Worm (Caenorhabditis elegans) whole organism, early embryonic: ENCODE results near the gene tpst-2.

Source experiments
- B0310.2 ChIP-seq: sonication (generic microtip); optimal IDR thresholded peaks from 2 replicates; lab custom pipeline; 2016; ENCODE audit warnings: mild to moderate bottlenecking, missing genetic modification characterization, missing compliant biosample characterization
- F13C5.2 ChIP-seq: sonication (generic microtip); optimal IDR thresholded peaks from 2 replicates; lab custom pipeline; 2017; ENCODE audit warnings: mild to moderate bottlenecking, missing genetic modification characterization, inconsistent platforms, missing compliant biosample characterization
- aly-1 ChIP-seq: sonication (generic microtip); optimal IDR thresholded peaks from 2 replicates; lab custom pipeline; 2016; ENCODE audit warnings: missing genetic modification characterization, missing compliant biosample characterization
- ama-1 ChIP-seq: fragments of 150-350 bp; optimal IDR thresholded peaks from 2 replicates; lab custom pipeline; 2014
- ceh-13 ChIP-seq: fragments of 200-800 bp; sonication (Bioruptor generic); optimal IDR thresholded peaks from 2 replicates; lab custom pipeline; 2018; ENCODE audit warnings: mild to moderate bottlenecking, missing genetic modification characterization, missing compliant biosample characterization
- ceh-36 ChIP-seq: sonication (generic microtip); optimal IDR thresholded peaks from 2 replicates; lab custom pipeline; 2016; ENCODE audit warnings: missing genetic modification characterization, inconsistent platforms, missing compliant biosample characterization
- ets-7 ChIP-seq: sonication (generic microtip); optimal IDR thresholded peaks from 2 replicates; lab custom pipeline; 2016; ENCODE audit warnings: missing genotype, missing genetic modification characterization, missing compliant biosample characterization
- flt-1 ChIP-seq: fragments of 200-800 bp; sonication (Bioruptor generic); IDR thresholded peaks from 2 replicates; pipeline ENCODE4 v1.3.6; 2022; ENCODE audit warnings: missing genetic modification characterization, missing compliant biosample characterization
- hmbx-1 ChIP-seq: sonication (generic microtip); optimal IDR thresholded peaks from 2 replicates; lab custom pipeline; 2016; ENCODE audit warnings: mild to moderate bottlenecking, missing genetic modification characterization, missing compliant biosample characterization
- hmg-4 ChIP-seq: fragments of 200-800 bp; sonication (Bioruptor generic); optimal IDR thresholded peaks from 2 replicates; lab custom pipeline; 2018; ENCODE audit warnings: mild to moderate bottlenecking, missing genetic modification characterization, missing compliant biosample characterization
- hnd-1 ChIP-seq: sonication (generic microtip); optimal IDR thresholded peaks from 2 replicates; lab custom pipeline; 2016; ENCODE audit warnings: missing genetic modification characterization, missing compliant biosample characterization
- pes-1 ChIP-seq: fragments of 200-800 bp; sonication (Bioruptor generic); IDR thresholded peaks from 2 replicates; pipeline ENCODE4 v1.3.6; 2022; ENCODE audit warnings: missing genetic modification reagents, missing genetic modification characterization, missing compliant biosample characterization
- scrt-1 ChIP-seq: fragments of 200-800 bp; sonication (Bioruptor generic); IDR thresholded peaks from 2 replicates; pipeline ENCODE4 v1.3.6; 2022; ENCODE audit warnings: missing genetic modification characterization, missing compliant biosample characterization
- sea-1 ChIP-seq: fragments of 200-800 bp; sonication (Bioruptor generic); conservative IDR thresholded peaks from 2 replicates; pipeline ENCODE4 v1.3.6; 2022; ENCODE audit warnings: missing genetic modification characterization, missing compliant biosample characterization
- tbx-11 ChIP-seq: fragments of 200-800 bp; sonication (Bioruptor generic); IDR thresholded peaks from 2 replicates; pipeline ENCODE4 v1.3.6; 2022; ENCODE audit warnings: missing genetic modification characterization, missing compliant biosample characterization
- tbx-37 ChIP-seq: fragments of 200-800 bp; sonication (Bioruptor generic); conservative IDR thresholded peaks from 2 replicates; pipeline ENCODE4 v1.3.6; 2022; ENCODE audit warnings: missing genetic modification reagents, missing genetic modification characterization, missing compliant biosample characterization
- tra-4 ChIP-seq: sonication (generic microtip); optimal IDR thresholded peaks from 2 replicates; lab custom pipeline; 2017; ENCODE audit warnings: missing genetic modification characterization, missing compliant biosample characterization

The tpst-2 gene

DNA sequence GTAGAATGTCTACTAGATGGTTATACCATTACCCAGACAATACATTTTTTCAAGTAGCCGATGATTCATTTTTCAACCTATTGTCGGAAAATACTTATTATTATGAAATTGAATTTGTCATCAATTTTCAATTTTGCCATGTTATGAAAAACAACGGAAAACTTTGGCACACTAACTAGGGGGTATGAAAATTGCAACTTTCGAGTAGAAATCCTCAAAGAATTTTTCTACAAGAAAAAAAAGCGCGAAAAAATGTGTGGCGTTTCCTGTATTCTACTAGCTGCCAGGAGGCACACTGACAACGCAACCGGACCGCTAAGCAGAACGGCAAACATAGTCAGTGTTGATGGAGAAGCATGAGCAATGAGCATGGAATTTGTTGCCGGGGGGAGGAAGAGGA, 16.7 kb upstream of the tpst-2 start:
- TF ChIP-seq ets-7 (tag; lab: Kevin White, UChicago) (no peak), hmg-4 (GFP tag; lab: Kevin White, UChicago) (no peak), ceh-36 (tag; lab: Kevin White, UChicago) (no peak), sea-1 (GFP tag; lab: Robert Waterston, UW) (no peak), tra-4 (no peak), scrt-1 (GFP tag; lab: Robert Waterston, UW) (no peak), hmbx-1 (tag; lab: Kevin White, UChicago) (no peak), aly-1 (tag; lab: Kevin White, UChicago) (no peak), tbx-11 (GFP tag; lab: Robert Waterston, UW) (no peak), pes-1 (GFP tag; lab: Robert Waterston, UW) (no peak), F13C5.2 (tag; lab: Kevin White, UChicago) (no peak), B0310.2 (tag; lab: Kevin White, UChicago) (no peak), ceh-13 (GFP tag; lab: Kevin White, UChicago) (no peak), hnd-1 (tag; lab: Kevin White, UChicago) (no peak)

DNA sequence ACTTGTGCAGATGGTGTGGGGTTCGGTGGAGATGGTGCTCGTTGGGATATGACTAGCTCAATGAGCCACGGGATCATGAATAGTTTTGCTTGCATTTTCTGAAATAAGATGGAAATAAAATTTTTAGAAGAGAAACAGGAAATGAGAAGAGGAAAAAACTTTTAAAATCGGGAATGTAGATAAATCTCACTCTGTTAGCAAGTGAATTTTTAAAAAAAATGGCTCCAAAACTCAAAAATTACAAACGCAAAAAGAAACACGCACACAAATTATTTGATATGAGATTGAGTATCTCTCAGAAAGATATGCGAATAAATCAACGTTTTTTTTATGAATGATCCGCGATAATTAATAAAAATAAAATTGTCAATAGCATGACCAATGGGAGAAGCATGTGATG, 13.1 kb upstream of the tpst-2 start, which contains the start of gene T17H7.7:
T17H7.7 (minus strand) TSS at position 101 of the 400 bp plus-strand sequence.
- no peak for TF ChIP-seq flt-1 (GFP tag; lab: Robert Waterston, UW)
- TF ChIP-seq hnd-1 (tag; lab: Kevin White, UChicago): no peak
- TF ChIP-seq ceh-36 (tag; lab: Kevin White, UChicago): no peak

ce11 chrIII:759675-760074, 11.4 kb upstream of the tpst-2 start:
- TF ChIP-seq ets-7 (tag; lab: Kevin White, UChicago) (no peak), hmbx-1 (tag; lab: Kevin White, UChicago) (no peak), B0310.2 (tag; lab: Kevin White, UChicago) (no peak), ceh-13 (GFP tag; lab: Kevin White, UChicago) (no peak), pes-1 (GFP tag; lab: Robert Waterston, UW) (no peak), tbx-37 (GFP tag; lab: Robert Waterston, UW) (no peak), sea-1 (GFP tag; lab: Robert Waterston, UW) (no peak), ceh-36 (tag; lab: Kevin White, UChicago) (no peak), scrt-1 (GFP tag; lab: Robert Waterston, UW) (no peak), aly-1 (tag; lab: Kevin White, UChicago) (no peak), flt-1 (GFP tag; lab: Robert Waterston, UW) (no peak), ama-1 (lab: Kevin White, UChicago) (no peak), tra-4 (no peak), hnd-1 (tag; lab: Kevin White, UChicago) (no peak), F13C5.2 (tag; lab: Kevin White, UChicago) (no peak), hmg-4 (GFP tag; lab: Kevin White, UChicago) (no peak)

ce11 chrIII:761476-761875, 9.6 kb upstream of the tpst-2 start, which contains the start of gene nlp-52:
Gene nlp-52 (plus strand): TSS chrIII:761776.
- TF ChIP-seq hmg-4 (GFP tag; lab: Kevin White, UChicago) (no peak), flt-1 (GFP tag; lab: Robert Waterston, UW) (no peak), tbx-11 (GFP tag; lab: Robert Waterston, UW) (no peak), tbx-37 (GFP tag; lab: Robert Waterston, UW) (no peak), ama-1 (lab: Kevin White, UChicago) (no peak), tra-4 (no peak), hmbx-1 (tag; lab: Kevin White, UChicago) (no peak), B0310.2 (tag; lab: Kevin White, UChicago) (no peak), sea-1 (GFP tag; lab: Robert Waterston, UW) (no peak), ceh-13 (GFP tag; lab: Kevin White, UChicago) (no peak)

DNA sequence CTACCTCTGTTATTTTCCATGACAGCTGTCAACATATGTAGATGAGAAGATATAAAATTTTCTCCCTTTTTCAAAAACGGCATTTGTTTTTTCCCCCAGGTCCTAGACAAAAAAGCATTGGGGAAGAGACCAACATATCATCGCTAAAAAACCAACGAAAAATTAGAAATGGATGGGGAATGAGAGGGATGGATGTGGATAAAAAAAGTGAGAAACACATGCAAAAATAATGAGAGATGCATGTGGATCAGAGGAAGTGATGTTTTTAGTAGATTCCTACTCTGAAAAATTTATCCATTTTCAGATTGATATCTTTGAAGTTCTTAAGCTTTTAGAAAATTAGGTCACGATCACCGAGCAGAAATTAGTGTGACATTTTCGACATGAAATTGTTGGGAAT, 8.6 kb upstream of the tpst-2 start:
- no peak for TF ChIP-seq ama-1 (lab: Kevin White, UChicago)
- TF ChIP-seq tbx-11 (GFP tag; lab: Robert Waterston, UW): no peak
- no peak for TF ChIP-seq F13C5.2 (tag; lab: Kevin White, UChicago)
- TF ChIP-seq sea-1 (GFP tag; lab: Robert Waterston, UW): no peak
- no peak for TF ChIP-seq ets-7 (tag; lab: Kevin White, UChicago)

ce11 chrIII:764404-764803, 6.7 kb upstream of the tpst-2 start:
- TF ChIP-seq B0310.2 (tag; lab: Kevin White, UChicago) (no peak), hmbx-1 (tag; lab: Kevin White, UChicago) (no peak), hmg-4 (GFP tag; lab: Kevin White, UChicago) (no peak), scrt-1 (GFP tag; lab: Robert Waterston, UW) (no peak), ceh-36 (tag; lab: Kevin White, UChicago) (no peak), hnd-1 (tag; lab: Kevin White, UChicago) (no peak), flt-1 (GFP tag; lab: Robert Waterston, UW) (no peak), ama-1 (lab: Kevin White, UChicago) (no peak), ceh-13 (GFP tag; lab: Kevin White, UChicago) (no peak), aly-1 (tag; lab: Kevin White, UChicago) (no peak), tra-4 (no peak), pes-1 (GFP tag; lab: Robert Waterston, UW) (no peak), F13C5.2 (tag; lab: Kevin White, UChicago) (no peak), tbx-11 (GFP tag; lab: Robert Waterston, UW) (no peak), ets-7 (tag; lab: Kevin White, UChicago) (no peak), tbx-37 (GFP tag; lab: Robert Waterston, UW) (no peak), sea-1 (GFP tag; lab: Robert Waterston, UW) (no peak)

ce11 chrIII:764884-765283, 6.2 kb upstream of the tpst-2 start, which contains the start of gene ptl-1:
Gene ptl-1 (plus strand): TSS chrIII:765184.
- no peak for TF ChIP-seq hmbx-1 (tag; lab: Kevin White, UChicago)
- no peak for TF ChIP-seq F13C5.2 (tag; lab: Kevin White, UChicago)
- no peak for TF ChIP-seq tbx-37 (GFP tag; lab: Robert Waterston, UW)
- TF ChIP-seq hnd-1 (tag; lab: Kevin White, UChicago): no peak
- TF ChIP-seq scrt-1 (GFP tag; lab: Robert Waterston, UW): no peak
- TF ChIP-seq B0310.2 (tag; lab: Kevin White, UChicago): no peak
